Worm (Caenorhabditis elegans) whole organism, midembryonic: ENCODE results near the gene srh-109.

Experiments
- T22C8.4 ChIP-seq: fragments of 200-800 bp; sonication (Bioruptor generic); IDR thresholded peaks from 2 replicates; pipeline ENCODE4 v1.3.6; 2022; ENCODE audit warnings: missing genetic modification characterization, missing compliant biosample characterization
- cog-1 ChIP-seq: sonication (generic microtip); optimal IDR thresholded peaks from 2 replicates; lab custom pipeline; 2016; ENCODE audit warnings: missing genetic modification characterization, missing compliant biosample characterization
- flt-1 ChIP-seq: fragments of 200-800 bp; sonication (Bioruptor generic); IDR thresholded peaks from 2 replicates; pipeline ENCODE4 v1.3.6; 2022; ENCODE audit warnings: missing genetic modification characterization, missing compliant biosample characterization
- klf-2 ChIP-seq: fragments of 200-800 bp; sonication (Bioruptor generic); conservative IDR thresholded peaks from 2 replicates; pipeline ENCODE4 v1.3.6; 2022; ENCODE audit warnings: missing genetic modification reagents, missing genetic modification characterization, missing compliant biosample characterization
- med-1 ChIP-seq: sonication (generic microtip); optimal IDR thresholded peaks from 2 replicates; lab custom pipeline; 2017; ENCODE audit warnings: missing genetic modification characterization, mild to moderate bottlenecking, missing compliant biosample characterization, antibody characterized with exemption, missing genetic modification reagents; ENCODE audit not compliant: insufficient read depth
- ref-1 ChIP-seq: fragments of 200-800 bp; sonication (Bioruptor generic); conservative IDR thresholded peaks from 2 replicates; pipeline ENCODE4 v1.3.6; 2022; ENCODE audit warnings: missing genetic modification reagents, missing genetic modification characterization, missing compliant biosample characterization
- ztf-23 ChIP-seq: fragments of 200-800 bp; sonication (Bioruptor generic); IDR thresholded peaks from 2 replicates; pipeline ENCODE4 v1.3.6; 2022; ENCODE audit warnings: missing genetic modification reagents, missing genetic modification characterization, missing compliant biosample characterization
- ztf-29 ChIP-seq: fragments of 200-800 bp; sonication (Bioruptor generic); IDR thresholded peaks from 2 replicates; pipeline ENCODE4 v1.3.6; 2022; ENCODE audit warnings: missing genetic modification reagents, missing genetic modification characterization, missing compliant biosample characterization

DNA sequence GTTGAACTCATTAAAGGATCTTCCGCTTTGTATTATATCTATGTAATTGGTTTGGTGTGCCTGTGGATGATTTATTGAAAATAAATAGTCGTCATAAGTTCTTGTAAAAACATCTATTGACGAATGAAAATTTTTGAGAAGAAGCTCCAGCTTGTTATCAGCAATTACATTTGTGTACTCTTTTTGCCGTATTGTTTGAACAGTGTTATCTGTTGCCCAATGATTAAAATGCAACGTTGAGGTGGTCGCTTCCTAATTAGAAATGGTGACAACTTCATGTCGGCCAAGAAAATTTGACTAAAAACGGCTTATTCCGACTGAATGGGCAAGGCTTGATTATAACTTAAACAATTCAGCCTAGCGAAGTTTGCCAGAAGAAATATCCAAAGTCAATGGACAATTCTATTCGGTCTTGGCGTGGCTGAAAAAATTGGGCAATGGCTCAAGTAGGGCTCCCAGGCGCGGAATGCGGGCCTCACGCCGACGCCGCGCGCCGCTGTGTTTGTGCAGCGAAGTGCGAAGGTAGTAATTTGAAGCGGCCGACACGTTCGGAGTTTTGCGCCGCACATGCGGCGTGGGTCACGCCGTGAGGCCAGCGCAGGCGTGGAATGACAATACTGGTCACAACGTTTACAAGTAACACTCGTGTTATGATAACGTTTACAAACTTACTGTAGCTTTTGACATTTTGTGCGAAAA is 20.5 kb upstream of the srh-109 start:
- TF ChIP-seq ztf-29, result no peak
- no peak for TF ChIP-seq flt-1 (GFP tag; lab: Robert Waterston, UW)
- TF ChIP-seq klf-2, result no peak
- no peak for TF ChIP-seq ref-1
- no peak for TF ChIP-seq ztf-23 (GFP tag; lab: Robert Waterston, UW)
- no peak for TF ChIP-seq med-1
- no peak for TF ChIP-seq T22C8.4 (GFP tag; lab: Robert Waterston, UW)
- no peak for TF ChIP-seq cog-1 (tag; lab: Kevin White, UChicago)
